Worm (Caenorhabditis elegans) whole organism, L2 larva: ENCODE results near the gene F47E1.2.

Experiments
- C34F6.9 ChIP-seq: fragments of 150-350 bp; optimal IDR thresholded peaks from 2 replicates; lab custom pipeline; 2014; ENCODE audit warnings: missing biosample characterization, missing genetic modification characterization
- R02D3.7 ChIP-seq: fragments of 150-350 bp; optimal IDR thresholded peaks from 2 replicates; lab custom pipeline; 2014; ENCODE audit warnings: missing biosample characterization, missing genetic modification characterization
- alr-1 ChIP-seq: fragments of 150-350 bp; optimal IDR thresholded peaks from 2 replicates; lab custom pipeline; 2014; ENCODE audit warnings: missing biosample characterization, missing genetic modification characterization
- ama-1 ChIP-seq: fragments of 150-350 bp; optimal IDR thresholded peaks from 2 replicates; lab custom pipeline; 2018; ENCODE audit warnings: inconsistent platforms
- ceh-82 ChIP-seq: fragments of 150-350 bp; optimal IDR thresholded peaks from 2 replicates; lab custom pipeline; 2014; ENCODE audit warnings: missing biosample characterization, missing genetic modification characterization
- crh-2 ChIP-seq: sonication (generic microtip); optimal IDR thresholded peaks from 2 replicates; lab custom pipeline; 2017; ENCODE audit warnings: missing biosample characterization, missing genetic modification characterization
- egl-27 ChIP-seq: sonication (generic microtip); optimal IDR thresholded peaks from 3 replicates; lab custom pipeline; 2017; ENCODE audit warnings: missing biosample characterization, missing genetic modification reagents, missing genetic modification characterization
- elt-1 ChIP-seq: fragments of 150-350 bp; optimal IDR thresholded peaks from 2 replicates; lab custom pipeline; 2014; ENCODE audit warnings: missing biosample characterization, missing genetic modification characterization
- elt-3 ChIP-seq: sonication (generic microtip); optimal IDR thresholded peaks from 2 replicates; lab custom pipeline; 2017; ENCODE audit warnings: missing biosample characterization, missing genetic modification characterization
- fos-1 ChIP-seq: fragments of 150-350 bp; optimal IDR thresholded peaks from 2 replicates; lab custom pipeline; 2014; ENCODE audit warnings: missing biosample characterization, missing genetic modification characterization
- gmeb-1 ChIP-seq: fragments of 150-350 bp; optimal IDR thresholded peaks from 2 replicates; lab custom pipeline; 2014; ENCODE audit warnings: missing biosample characterization, missing genetic modification characterization
- lsy-2 ChIP-seq, 2 experiments: fragments of 150-350 bp in 1 of 2; sonication (generic microtip) in 1 of 2; optimal IDR thresholded peaks; 2 replicates each; lab custom pipeline; 2014 to 2017; ENCODE audit warnings: missing biosample characterization in 2 of 2, missing genetic modification characterization in 2 of 2
- mab-5 ChIP-seq: fragments of 150-350 bp; optimal IDR thresholded peaks from 2 replicates; lab custom pipeline; 2014; ENCODE audit warnings: missing biosample characterization, missing genetic modification characterization
- mdl-1 ChIP-seq, 2 experiments: fragments of 150-350 bp in 1 of 2; sonication (generic microtip) in 1 of 2; optimal IDR thresholded peaks; 2 replicates each; lab custom pipeline; 2017; ENCODE audit warnings: missing biosample characterization in 2 of 2, missing genetic modification characterization in 2 of 2
- nhr-10 ChIP-seq: sonication (generic microtip); optimal IDR thresholded peaks from 2 replicates; lab custom pipeline; 2017; ENCODE audit warnings: missing biosample characterization, missing genetic modification characterization
- nhr-11 ChIP-seq: fragments of 150-350 bp; optimal IDR thresholded peaks from 2 replicates; lab custom pipeline; 2014; ENCODE audit warnings: missing biosample characterization, missing genetic modification characterization
- nhr-12 ChIP-seq: fragments of 150-350 bp; optimal IDR thresholded peaks from 2 replicates; lab custom pipeline; 2014; ENCODE audit warnings: missing biosample characterization, missing genetic modification characterization
- nhr-129 ChIP-seq: fragments of 150-350 bp; optimal IDR thresholded peaks from 2 replicates; lab custom pipeline; 2014; ENCODE audit warnings: missing biosample characterization, missing genetic modification characterization
- nhr-21 ChIP-seq: fragments of 150-350 bp; optimal IDR thresholded peaks from 2 replicates; lab custom pipeline; 2014; ENCODE audit warnings: missing biosample characterization, missing genetic modification characterization
- nhr-23 ChIP-seq: fragments of 150-350 bp; optimal IDR thresholded peaks from 2 replicates; lab custom pipeline; 2014; ENCODE audit warnings: missing biosample characterization, missing genetic modification reagents, missing genetic modification characterization
- nhr-237 ChIP-seq: fragments of 150-350 bp; optimal IDR thresholded peaks from 2 replicates; lab custom pipeline; 2014; ENCODE audit warnings: missing biosample characterization, missing genetic modification characterization
- nhr-25 ChIP-seq: fragments of 150-350 bp; sonication (generic microtip); optimal IDR thresholded peaks from 3 replicates; lab custom pipeline; 2014; ENCODE audit warnings: missing biosample characterization, missing genetic modification characterization
- nhr-6 ChIP-seq: fragments of 150-350 bp; optimal IDR thresholded peaks from 2 replicates; lab custom pipeline; 2014; ENCODE audit warnings: missing biosample characterization, missing genetic modification characterization
- nhr-77 ChIP-seq: fragments of 150-350 bp; optimal IDR thresholded peaks from 2 replicates; lab custom pipeline; 2014; ENCODE audit warnings: missing biosample characterization, missing genetic modification characterization
- sem-4 ChIP-seq: fragments of 150-350 bp; optimal IDR thresholded peaks from 2 replicates; lab custom pipeline; 2014; ENCODE audit warnings: missing biosample characterization, missing genetic modification reagents, missing genetic modification characterization
- skn-1 ChIP-seq: sonication (generic microtip); optimal IDR thresholded peaks from 2 replicates; lab custom pipeline; 2017; ENCODE audit warnings: missing biosample characterization, missing genetic modification characterization
- sma-3 ChIP-seq: sonication (generic microtip); optimal IDR thresholded peaks from 2 replicates; lab custom pipeline; 2016; ENCODE audit warnings: missing genetic modification reagents, missing genetic modification characterization, missing compliant biosample characterization
- sma-9 ChIP-seq, 2 experiments: fragments of 150-350 bp in 1 of 2; sonication (generic microtip) in 1 of 2; optimal IDR thresholded peaks; 2 replicates each; lab custom pipeline; 2014 to 2016; ENCODE audit warnings: missing genetic modification characterization in 2 of 2, mild to moderate bottlenecking in 1 of 2, missing biosample characterization in 1 of 2, missing compliant biosample characterization in 1 of 2, missing genetic modification reagents in 1 of 2, moderate library complexity in 1 of 2
- unc-39 ChIP-seq: fragments of 150-350 bp; optimal IDR thresholded peaks from 2 replicates; lab custom pipeline; 2014; ENCODE audit warnings: missing biosample characterization, missing genetic modification characterization
- unc-55 ChIP-seq: fragments of 150-350 bp; sonication (generic microtip); optimal IDR thresholded peaks from 3 replicates; lab custom pipeline; 2014; ENCODE audit warnings: missing biosample characterization, missing genetic modification reagents, missing genetic modification characterization
- unc-62 ChIP-seq: fragments of 150-350 bp; optimal IDR thresholded peaks from 2 replicates; lab custom pipeline; 2014; ENCODE audit warnings: missing biosample characterization, missing genetic modification reagents, missing genetic modification characterization
- zag-1 ChIP-seq: fragments of 150-350 bp; optimal IDR thresholded peaks from 2 replicates; lab custom pipeline; 2014; ENCODE audit warnings: missing biosample characterization, missing genetic modification characterization
- ztf-1 ChIP-seq: fragments of 200-800 bp; sonication (Bioruptor generic); conservative IDR thresholded peaks from 2 replicates; pipeline ENCODE4 v1.3.6; 2022; ENCODE audit warnings: missing genetic modification characterization, missing compliant biosample characterization
- ztf-4 ChIP-seq: fragments of 150-350 bp; optimal IDR thresholded peaks from 2 replicates; lab custom pipeline; 2014; ENCODE audit warnings: missing biosample characterization, missing genetic modification characterization

F47E1.2 gene

DNA sequence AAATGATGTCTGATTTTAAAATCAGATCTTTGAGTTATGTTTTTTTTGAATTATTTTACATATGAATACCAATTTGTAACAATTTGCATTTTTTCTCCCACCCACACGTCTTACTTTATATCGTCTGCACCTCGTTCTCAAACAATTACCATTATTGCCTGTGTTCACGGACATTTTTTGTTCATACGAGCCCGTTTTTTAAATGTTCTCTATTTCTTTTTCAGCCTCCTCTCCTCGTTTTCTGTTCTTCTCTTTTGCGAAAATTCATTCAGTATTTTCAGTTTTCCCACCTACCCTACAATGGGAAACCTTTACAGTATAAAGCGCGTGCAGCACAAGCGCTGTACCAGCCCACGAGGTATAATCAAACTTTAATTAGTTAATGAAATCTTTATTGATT, 11.5 kb upstream of the F47E1.2 start, which contains the start of gene prdm-14:
prdm-14 (plus strand) TSS at position 301 of the 400 bp plus-strand sequence.
- TF ChIP-seq C34F6.9 (tag; lab: Kevin White, UChicago), result no peak
- no peak for TF ChIP-seq unc-62
- no peak for TF ChIP-seq ama-1
- no peak for TF ChIP-seq ztf-4 (tag; lab: Kevin White, UChicago)
- no peak for TF ChIP-seq alr-1 (tag; lab: Kevin White, UChicago)
- TF ChIP-seq R02D3.7 (tag; lab: Kevin White, UChicago), result no peak
- no peak for TF ChIP-seq nhr-11 (tag; lab: Kevin White, UChicago)
- TF ChIP-seq nhr-10 (tag; lab: Kevin White, UChicago), result no peak
- no peak for TF ChIP-seq sma-9 (GFP tag; optimal IDR thresholded peaks at IDR 0.05; lab: Kevin White, UChicago)
- no peak for TF ChIP-seq sma-9 (tag; optimal IDR thresholded peaks at IDR 0.05; lab: Kevin White, UChicago)
- TF ChIP-seq nhr-25 (tag; lab: Kevin White, UChicago), result no peak

ce11 chrX:9048657-9049056, 8.8 kb upstream of the F47E1.2 start, which contains the start of gene F47E1.20:
TSS of gene F47E1.20 (plus strand) at chrX:9048957.
- no peak for TF ChIP-seq unc-62
- TF ChIP-seq R02D3.7 (tag; lab: Kevin White, UChicago), result no peak
- no peak for TF ChIP-seq nhr-10 (tag; lab: Kevin White, UChicago)
- TF ChIP-seq nhr-23 (tag; lab: Kevin White, UChicago), result no peak
- TF ChIP-seq unc-39, result no peak
- TF ChIP-seq zag-1, result no peak
- no peak for TF ChIP-seq elt-3 (tag; lab: Kevin White, UChicago)
- TF ChIP-seq nhr-12 (tag; lab: Kevin White, UChicago), result no peak
- TF ChIP-seq gmeb-1, result no peak
- no peak for TF ChIP-seq skn-1 (tag; lab: Kevin White, UChicago)
- no peak for TF ChIP-seq nhr-77
- TF ChIP-seq crh-2, result no peak
- no peak for TF ChIP-seq ama-1
- TF ChIP-seq egl-27, result no peak
- no peak for TF ChIP-seq mab-5 (tag; lab: Kevin White, UChicago)
- TF ChIP-seq nhr-129 (tag; lab: Kevin White, UChicago), result no peak
- TF ChIP-seq ztf-1 (GFP tag; lab: Robert Waterston, UW), result no peak

- TF ChIP-seq unc-39 (no peak), lsy-2 (tag; optimal IDR thresholded peaks at IDR 0.05; lab: Kevin White, UChicago) (no peak), sma-3 (peak; percentile 16), unc-62 (no peak)
Observed at ce11 chrX:9053426-9053825, 4.0 kb upstream of the F47E1.2 start.

DNA sequence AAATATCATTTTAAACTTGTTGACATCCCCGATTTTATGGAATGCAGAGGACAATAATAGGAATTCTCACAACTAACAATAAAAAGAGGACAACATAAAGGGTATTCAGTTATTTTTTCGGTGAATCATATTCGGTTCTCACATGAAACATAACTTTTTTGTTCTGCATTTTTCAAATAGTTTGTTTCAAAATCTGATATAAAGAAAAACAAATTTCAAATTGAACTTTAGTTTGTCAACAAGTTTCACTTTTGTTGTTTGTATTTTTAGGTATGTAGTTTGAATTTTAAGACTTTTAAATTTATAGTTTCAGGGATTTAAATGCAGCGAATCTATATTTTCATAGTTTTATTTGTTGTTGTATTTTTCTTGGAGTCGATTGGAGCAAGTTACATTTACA, 5.1 kb downstream of the F47E1.2 start, which contains the start of gene F47E1.4:
F47E1.4 (plus strand) TSS at position 301 of the 400 bp plus-strand sequence.
- TF ChIP-seq nhr-21 (tag; lab: Kevin White, UChicago), result no peak
- no peak for TF ChIP-seq nhr-237 (tag; lab: Kevin White, UChicago)
- no peak for TF ChIP-seq egl-27
- TF ChIP-seq sem-4 (tag; lab: Kevin White, UChicago), result no peak
- no peak for TF ChIP-seq mdl-1 (tag; optimal IDR thresholded peaks at IDR 0.05; lab: Kevin White, UChicago)

DNA sequence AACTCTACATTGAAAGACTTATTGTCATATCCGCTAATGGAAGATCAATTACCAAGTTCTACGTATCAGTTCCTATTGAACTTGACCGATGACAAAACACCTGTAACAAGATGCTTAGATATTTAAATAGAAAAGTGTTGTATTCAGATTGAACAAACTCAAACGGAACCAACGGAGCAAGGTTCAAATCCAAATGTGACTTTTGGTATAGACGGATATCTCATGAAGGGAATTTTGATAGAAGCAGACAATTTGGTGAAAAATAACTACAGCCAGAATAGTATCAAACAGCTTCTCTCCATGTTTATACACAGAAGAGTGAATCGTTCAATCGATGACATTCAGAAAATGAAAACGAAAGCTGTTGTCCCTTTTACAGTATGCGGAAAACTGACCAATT, 6.0 kb downstream of the F47E1.2 start:
- TF ChIP-seq fos-1 (tag; lab: Kevin White, UChicago) (no peak), elt-3 (tag; lab: Kevin White, UChicago) (no peak), sma-9 (GFP tag; optimal IDR thresholded peaks at IDR 0.05; lab: Kevin White, UChicago) (no peak), sma-9 (tag; optimal IDR thresholded peaks at IDR 0.05; lab: Kevin White, UChicago) (no peak), gmeb-1 (no peak), elt-1 (tag; lab: Kevin White, UChicago) (no peak)

ce11 chrX:9067230-9067822, 9.9 kb downstream of the F47E1.2 start:
- TF ChIP-seq unc-55 (GFP tag; lab: Kevin White, UChicago) (peak; percentile 7), ceh-82 (tag; lab: Kevin White, UChicago) (no peak), nhr-6 (tag; lab: Kevin White, UChicago) (no peak), R02D3.7 (tag; lab: Kevin White, UChicago) (no peak), alr-1 (tag; lab: Kevin White, UChicago) (no peak), nhr-129 (tag; lab: Kevin White, UChicago) (no peak)
